Fruit fly (Drosophila melanogaster) whole organism, embryonic: Measurements from ENCODE around the gene geko.
A peak's percentile ranks its signal among the peaks of the same experiment; 100 is the strongest.

ENCODE experiments used
- Asciz ChIP-seq: fragments of 200-800 bp; sonication (Bioruptor generic); optimal IDR thresholded peaks from 2 replicates; lab custom pipeline; 2017; ENCODE audit warnings: missing biosample characterization, mild to moderate bottlenecking, missing genetic modification characterization, missing genetic modification reagents
- C15 ChIP-seq: fragments of 200-800 bp; sonication (Bioruptor generic); IDR thresholded peaks from 3 replicates; pipeline ENCODE4 v1.3.6; 2022; ENCODE audit warnings: missing biosample characterization, missing genetic modification characterization
- CG10959 ChIP-seq: fragments of 200-800 bp; sonication (Bioruptor generic); IDR thresholded peaks from 2 replicates; pipeline ENCODE4 v1.3.6; 2022; ENCODE audit warnings: missing biosample characterization, missing genetic modification characterization
- CG11093 ChIP-seq: fragments of 200-800 bp; sonication (Bioruptor generic); IDR thresholded peaks from 3 replicates; pipeline ENCODE4 v1.3.6; 2022; ENCODE audit warnings: missing biosample characterization, missing genetic modification characterization
- CG11247 ChIP-seq: fragments of 200-800 bp; sonication (Bioruptor generic); IDR thresholded peaks from 2 replicates; pipeline ENCODE4 v1.3.6; 2022; ENCODE audit warnings: missing biosample characterization, missing genetic modification characterization
- CG11398 ChIP-seq: fragments of 200-800 bp; sonication (Bioruptor generic); optimal IDR thresholded peaks from 2 replicates; lab custom pipeline; 2016; ENCODE audit warnings: missing biosample characterization, missing genetic modification characterization
- CG11456 ChIP-seq: fragments of 200-800 bp; sonication (Bioruptor generic); IDR thresholded peaks from 3 replicates; pipeline ENCODE4 v1.3.6; 2022; ENCODE audit warnings: missing biosample characterization, missing genetic modification characterization
- CG12942 ChIP-seq: fragments of 200-800 bp; sonication (Bioruptor generic); optimal IDR thresholded peaks from 3 replicates; lab custom pipeline; 2016; ENCODE audit warnings: missing biosample characterization, missing genetic modification characterization
- CG14441 ChIP-seq: fragments of 200-800 bp; sonication (Bioruptor generic); IDR thresholded peaks from 2 replicates; pipeline ENCODE4 v1.3.6; 2022; ENCODE audit warnings: missing biosample characterization, missing genetic modification characterization
- CG14965 ChIP-seq: fragments of 200-800 bp; sonication (Bioruptor generic); optimal IDR thresholded peaks from 2 replicates; lab custom pipeline; 2016; ENCODE audit warnings: missing biosample characterization, missing genetic modification characterization, borderline replicate concordance
- CG17385 ChIP-seq: fragments of 200-800 bp; sonication (Bioruptor generic); optimal IDR thresholded peaks from 3 replicates; lab custom pipeline; 2018; ENCODE audit warnings: missing biosample characterization, mild to moderate bottlenecking, missing genetic modification characterization
- CG30431 ChIP-seq: fragments of 200-800 bp; sonication (Bioruptor generic); optimal IDR thresholded peaks from 2 replicates; lab custom pipeline; 2017; ENCODE audit warnings: missing biosample characterization, missing genetic modification characterization
- CG31224 ChIP-seq: fragments of 200-800 bp; sonication (Bioruptor generic); IDR thresholded peaks from 2 replicates; pipeline ENCODE4 v1.3.6; 2022; ENCODE audit warnings: missing biosample characterization, missing genetic modification characterization
- CG34376 ChIP-seq: fragments of 200-800 bp; sonication (Bioruptor generic); optimal IDR thresholded peaks from 2 replicates; lab custom pipeline; 2018; ENCODE audit warnings: missing biosample characterization, mild to moderate bottlenecking, missing genetic modification characterization
- CG4328 ChIP-seq: fragments of 200-800 bp; sonication (Bioruptor generic); optimal IDR thresholded peaks from 3 replicates; lab custom pipeline; 2017; ENCODE audit warnings: missing biosample characterization, missing genetic modification reagents, missing genetic modification characterization
- CG6683 ChIP-seq: fragments of 200-800 bp; sonication (Bioruptor generic); optimal IDR thresholded peaks from 2 replicates; lab custom pipeline; 2017; ENCODE audit warnings: missing biosample characterization, mild to moderate bottlenecking, missing genetic modification characterization, missing genetic modification reagents
- CG7963 ChIP-seq: fragments of 200-800 bp; sonication (Bioruptor generic); IDR thresholded peaks from 3 replicates; pipeline ENCODE4 v1.3.6; 2022; ENCODE audit warnings: missing biosample characterization, missing genetic modification characterization; ENCODE audit not compliant: partially characterized antibody
- CG8924 ChIP-seq: fragments of 200-800 bp; optimal IDR thresholded peaks from 3 replicates; lab custom pipeline; 2019; ENCODE audit warnings: missing biosample characterization, mild to moderate bottlenecking, missing genetic modification characterization, moderate library complexity
- E2f2 ChIP-seq: fragments of 200-800 bp; sonication (Bioruptor generic); IDR thresholded peaks from 2 replicates; pipeline ENCODE4 v1.3.6; 2022; ENCODE audit warnings: missing biosample characterization, missing genetic modification characterization
- Fer1 ChIP-seq: fragments of 200-800 bp; sonication (Bioruptor generic); optimal IDR thresholded peaks from 2 replicates; lab custom pipeline; 2017; ENCODE audit warnings: missing biosample characterization, mild to moderate bottlenecking, missing genetic modification characterization
- Gug ChIP-seq: fragments of 200-800 bp; sonication (Bioruptor generic); IDR thresholded peaks from 4 replicates; pipeline ENCODE4 v1.3.6; 2022; ENCODE audit warnings: missing biosample characterization, missing genetic modification characterization
- Hey ChIP-seq: fragments of 200-800 bp; sonication (Bioruptor generic); optimal IDR thresholded peaks from 3 replicates; lab custom pipeline; 2018; ENCODE audit warnings: missing biosample characterization, mild to moderate bottlenecking, missing genetic modification characterization
- Hr51 ChIP-seq, 2 experiments: fragments of 200-800 bp; sonication (Bioruptor generic); optimal IDR thresholded peaks; 2 replicates in 1 of 2; 3 replicates in 1 of 2; lab custom pipeline; 2016 to 2018; ENCODE audit warnings: missing biosample characterization in 2 of 2, missing genetic modification characterization in 2 of 2, mild to moderate bottlenecking in 1 of 2, moderate library complexity in 1 of 2
- Med ChIP-seq: fragments of 200-800 bp; sonication (Bioruptor generic); peaks from one replicate; lab custom pipeline; 2016; ENCODE audit warnings: missing biosample characterization, missing genetic modification characterization, mild to moderate bottlenecking, inconsistent platforms, moderate library complexity
- Mrtf ChIP-seq: fragments of 200-800 bp; sonication (Bioruptor generic); IDR thresholded peaks from 3 replicates; pipeline ENCODE4 v1.3.6; 2022; ENCODE audit warnings: missing biosample characterization, missing genetic modification characterization
- Oli ChIP-seq: fragments of 200-800 bp; sonication (Bioruptor generic); optimal IDR thresholded peaks from 2 replicates; lab custom pipeline; 2018; ENCODE audit warnings: missing biosample characterization, mild to moderate bottlenecking, missing genetic modification characterization, moderate library complexity
- Sry-β ChIP-seq: fragments of 200-800 bp; sonication (Bioruptor generic); optimal IDR thresholded peaks from 2 replicates; lab custom pipeline; 2018; ENCODE audit warnings: missing biosample characterization, mild to moderate bottlenecking, missing genetic modification characterization, moderate library complexity
- Sry-δ ChIP-seq: fragments of 200-800 bp; sonication (Bioruptor generic); optimal IDR thresholded peaks from 2 replicates; lab custom pipeline; 2016; ENCODE audit warnings: missing biosample characterization, missing genetic modification characterization
- TFAM ChIP-seq: fragments of 200-800 bp; sonication (Bioruptor generic); optimal IDR thresholded peaks from 2 replicates; lab custom pipeline; 2017; ENCODE audit warnings: missing biosample characterization, missing genetic modification characterization, inconsistent platforms
- Tbp ChIP-seq: fragments of >200 bp; optimal IDR thresholded peaks from 2 replicates; lab custom pipeline; 2018; ENCODE audit warnings: missing biosample characterization, missing genetic modification characterization
- az2 ChIP-seq: fragments of 200-800 bp; sonication (Bioruptor generic); optimal IDR thresholded peaks from 3 replicates; lab custom pipeline; 2016; ENCODE audit warnings: missing biosample characterization, missing genetic modification characterization
- bcd ChIP-seq: fragments of 200-800 bp; sonication (Bioruptor generic); optimal IDR thresholded peaks from 2 replicates; lab custom pipeline; 2017; ENCODE audit warnings: missing biosample characterization, mild to moderate bottlenecking, missing genetic modification characterization
- chif ChIP-seq, 2 experiments: fragments of 200-800 bp; sonication (Bioruptor generic); optimal IDR thresholded peaks; 3 replicates each; lab custom pipeline; 2016; ENCODE audit warnings: missing biosample characterization in 2 of 2, missing genetic modification characterization in 2 of 2
- crp ChIP-seq, 2 experiments: fragments of 200-800 bp; sonication (Bioruptor generic); optimal IDR thresholded peaks; 2 replicates in 1 of 2; 3 replicates in 1 of 2; lab custom pipeline; 2017; ENCODE audit warnings: missing biosample characterization in 2 of 2, missing genetic modification characterization in 2 of 2, mild to moderate bottlenecking in 1 of 2, moderate library complexity in 1 of 2
- cwo ChIP-seq: fragments of 200-800 bp; sonication (Bioruptor generic); optimal IDR thresholded peaks from 3 replicates; lab custom pipeline; 2017; ENCODE audit warnings: missing biosample characterization, missing genetic modification characterization, mild to moderate bottlenecking, moderate library complexity, missing genetic modification reagents
- ewg ChIP-seq: fragments of 200-800 bp; sonication (Bioruptor generic); optimal IDR thresholded peaks from 3 replicates; lab custom pipeline; 2017; ENCODE audit warnings: mild to moderate bottlenecking, missing biosample characterization, missing genetic modification reagents, missing genetic modification characterization
- fd3F ChIP-seq: fragments of 200-800 bp; sonication (Bioruptor generic); optimal IDR thresholded peaks from 2 replicates; lab custom pipeline; 2018; ENCODE audit warnings: missing biosample characterization, mild to moderate bottlenecking, missing genetic modification characterization, moderate library complexity
- gem ChIP-seq: fragments of 200-800 bp; sonication (Bioruptor generic); optimal IDR thresholded peaks from 2 replicates; lab custom pipeline; 2019; ENCODE audit warnings: missing biosample characterization, mild to moderate bottlenecking, missing genetic modification characterization, moderate library complexity
- grau ChIP-seq: fragments of 200-800 bp; optimal IDR thresholded peaks from 3 replicates; lab custom pipeline; 2019; ENCODE audit warnings: missing biosample characterization, mild to moderate bottlenecking, missing genetic modification characterization, moderate library complexity
- insv ChIP-seq, 2 experiments: fragments of 200-800 bp; sonication (Bioruptor generic); optimal IDR thresholded peaks; 3 replicates each; lab custom pipeline; 2016 to 2018; ENCODE audit warnings: missing biosample characterization in 2 of 2, missing genetic modification characterization in 2 of 2
- lola ChIP-seq, 3 experiments: fragments of >200 bp in 2 of 3; fragments of 200-800 bp in 1 of 3; sonication (Bioruptor generic) in 1 of 3; optimal IDR thresholded peaks; 2 replicates each; lab custom pipeline; 2017 to 2019; ENCODE audit warnings: missing biosample characterization in 3 of 3, missing genetic modification characterization in 3 of 3, mild to moderate bottlenecking in 1 of 3, moderate library complexity in 1 of 3
- mirr ChIP-seq: fragments of 200-800 bp; sonication (Bioruptor generic); optimal IDR thresholded peaks from 3 replicates; lab custom pipeline; 2018; ENCODE audit warnings: missing biosample characterization, mild to moderate bottlenecking, missing genetic modification characterization
- nmo ChIP-seq: fragments of 200-800 bp; sonication (Bioruptor generic); optimal IDR thresholded peaks from 2 replicates; lab custom pipeline; 2018; ENCODE audit warnings: missing biosample characterization, mild to moderate bottlenecking, missing genetic modification characterization, moderate library complexity
- pnt ChIP-seq: fragments of 200-800 bp; sonication (Bioruptor generic); optimal IDR thresholded peaks from 3 replicates; lab custom pipeline; 2016; ENCODE audit warnings: missing biosample characterization, missing genetic modification characterization
- schlank ChIP-seq: fragments of 200-800 bp; sonication (Bioruptor generic); optimal IDR thresholded peaks from 2 replicates; lab custom pipeline; 2018; ENCODE audit warnings: missing biosample characterization, mild to moderate bottlenecking, missing genetic modification characterization
- tap ChIP-seq: fragments of 200-800 bp; optimal IDR thresholded peaks from 3 replicates; lab custom pipeline; 2019; ENCODE audit warnings: missing biosample characterization, mild to moderate bottlenecking, missing genetic modification characterization, moderate library complexity
- tio ChIP-seq: fragments of 200-800 bp; sonication (Bioruptor generic); optimal IDR thresholded peaks from 2 replicates; lab custom pipeline; 2017; ENCODE audit warnings: missing biosample characterization, missing genetic modification characterization, inconsistent platforms
- wor ChIP-seq: fragments of 200-800 bp; sonication (Bioruptor generic); IDR thresholded peaks from 2 replicates; pipeline ENCODE4 v1.3.6; 2022; ENCODE audit warnings: missing biosample characterization, missing genetic modification characterization

The geko gene

dm6 chr3L:18192858-18193478 lies 53.8 kb downstream of the geko start (continued):
- TF ChIP-seq CG14441 (peak; percentile 32; the same call in 1 of the 2 replicates), CG7963 (GFP tag; lab: Robert Waterston, UW) (no peak), Med (GFP tag; lab: Kevin White, UChicago) (peak; percentile 14), bcd (GFP tag; lab: Kevin White, UChicago) (peak; percentile 79), Hr51 (GFP tag; optimal IDR thresholded peaks at IDR 0.05; lab: Kevin White, UChicago) (peak in 1 of 2 experiments; percentile 80), schlank (tag; lab: Kevin White, UChicago) (no peak), CG4328 (GFP tag; lab: Kevin White, UChicago) (peak; percentile 48), CG12942 (GFP tag; lab: Kevin White, UChicago) (peak; percentile 43), CG11456 (no peak), CG11093 (GFP tag; lab: Robert Waterston, UW) (peak; percentile 70), CG6683 (GFP tag; lab: Kevin White, UChicago) (peak; percentile 65), cwo (GFP tag; lab: Kevin White, UChicago) (peak; percentile 63), tap (tag; lab: Kevin White, UChicago) (peak; percentile 68), Sry-δ (GFP tag; lab: Kevin White, UChicago) (no peak), E2f2 (GFP tag; lab: Robert Waterston, UW) (peak; percentile 40; the same call in 1 of the 2 replicates), chif (GFP tag; optimal IDR thresholded peaks at IDR 0.05; lab: Kevin White, UChicago) (peak in 1 of 2 experiments; percentile 17), ewg (peak; percentile 45), gem (tag; lab: Kevin White, UChicago) (peak; percentile 92), crp (GFP tag; optimal IDR thresholded peaks at IDR 0.05; lab: Kevin White, UChicago) (peak in 1 of 2 experiments; percentile 11), lola (GFP tag; optimal IDR thresholded peaks at IDR 0.05; lab: Kevin White, UChicago) (peak in 1 of 3 experiments; percentile 95), TFAM (GFP tag; lab: Kevin White, UChicago) (no peak), Oli (tag; lab: Kevin White, UChicago) (peak; percentile 85), az2 (GFP tag; lab: Kevin White, UChicago) (peak; percentile 74), Hey (tag; lab: Kevin White, UChicago) (no peak), CG11398 (GFP tag; lab: Kevin White, UChicago) (no peak), CG34376 (GFP tag; lab: Kevin White, UChicago) (no peak), tio (GFP tag; lab: Kevin White, UChicago) (peak; percentile 74), Sry-β (GFP tag; lab: Kevin White, UChicago) (peak; percentile 30), CG31224 (GFP tag; lab: Robert Waterston, UW) (peak; percentile 51), CG17385 (GFP tag; lab: Kevin White, UChicago) (peak; percentile 72), Tbp (GFP tag; lab: Kevin White, UChicago) (no peak), Fer1 (GFP tag; lab: Kevin White, UChicago) (no peak), CG8924 (tag; lab: Kevin White, UChicago) (peak; percentile 91), insv (GFP tag; optimal IDR thresholded peaks at IDR 0.05; lab: Kevin White, UChicago) (no peak), fd3F (GFP tag; lab: Kevin White, UChicago) (peak; percentile 60), Mrtf (GFP tag; lab: Robert Waterston, UW) (peak; percentile 47; the same call in 1 of the 3 replicates), CG10959 (GFP tag; lab: Robert Waterston, UW) (peak; percentile 66; the same call in 1 of the 2 replicates), mirr (no peak), Gug (GFP tag; lab: Robert Waterston, UW) (no peak), pnt (GFP tag; lab: Kevin White, UChicago) (peak; percentile 3), CG11247 (GFP tag; lab: Robert Waterston, UW) (peak; percentile 41; the same call in 1 of the 2 replicates), CG30431 (GFP tag; lab: Kevin White, UChicago) (peak; percentile 46), Asciz (GFP tag; lab: Kevin White, UChicago) (peak; percentile 74), wor (0 out of 2 replicates have a peak, but pooled peaks have one; percentile 42), grau (peak; percentile 87), nmo (GFP tag; lab: Kevin White, UChicago) (peak; percentile 93), CG14965 (GFP tag; lab: Kevin White, UChicago) (no peak), C15 (GFP tag; lab: Robert Waterston, UW) (no peak)
